Fruit fly (Drosophila melanogaster) whole organism, embryonic: ENCODE measurements around the gene CG8300.

ENCODE experiments used
- CG10267 ChIP-seq: fragments of 200-800 bp; sonication (Bioruptor generic); optimal IDR thresholded peaks from 2 replicates; lab custom pipeline; 2018; ENCODE audit warnings: missing biosample characterization, mild to moderate bottlenecking, missing genetic modification characterization, moderate library complexity
- CG10366 ChIP-seq: fragments of 200-800 bp; sonication (Bioruptor generic); IDR thresholded peaks from 2 replicates; pipeline ENCODE4 v1.3.6; 2022; ENCODE audit warnings: missing biosample characterization, missing genetic modification characterization
- CG10565 ChIP-seq: fragments of 200-800 bp; sonication (Bioruptor generic); optimal IDR thresholded peaks from 3 replicates; lab custom pipeline; 2016; ENCODE audit warnings: missing biosample characterization, mild to moderate bottlenecking, missing genetic modification characterization
- CG10979 ChIP-seq: fragments of 200-800 bp; sonication (Bioruptor generic); optimal IDR thresholded peaks from 2 replicates; lab custom pipeline; 2018; ENCODE audit warnings: missing biosample characterization, mild to moderate bottlenecking, missing genetic modification characterization, moderate library complexity
- CG11456 ChIP-seq: fragments of 200-800 bp; sonication (Bioruptor generic); IDR thresholded peaks from 3 replicates; pipeline ENCODE4 v1.3.6; 2022; ENCODE audit warnings: missing biosample characterization, missing genetic modification characterization
- CG11504 ChIP-seq: fragments of 200-800 bp; sonication (Bioruptor generic); optimal IDR thresholded peaks from 3 replicates; lab custom pipeline; 2019; ENCODE audit warnings: missing biosample characterization, mild to moderate bottlenecking, missing genetic modification characterization, moderate library complexity
- CG12236 ChIP-seq: fragments of 200-800 bp; sonication (Bioruptor generic); optimal IDR thresholded peaks from 2 replicates; lab custom pipeline; 2016; ENCODE audit warnings: missing biosample characterization, missing genetic modification characterization
- CG15073 ChIP-seq: fragments of 200-800 bp; sonication (Bioruptor generic); optimal IDR thresholded peaks from 2 replicates; lab custom pipeline; 2016; ENCODE audit warnings: missing biosample characterization, missing genetic modification characterization
- CG15601 ChIP-seq: fragments of 200-800 bp; sonication (Bioruptor generic); optimal IDR thresholded peaks from 3 replicates; lab custom pipeline; 2019; ENCODE audit warnings: missing biosample characterization, mild to moderate bottlenecking, missing genetic modification characterization, moderate library complexity
- CG1602 ChIP-seq: fragments of 200-800 bp; sonication (Bioruptor generic); optimal IDR thresholded peaks from 3 replicates; lab custom pipeline; 2016; ENCODE audit warnings: missing biosample characterization, missing genetic modification characterization
- CG17568 ChIP-seq: fragments of 200-800 bp; sonication (Bioruptor generic); optimal IDR thresholded peaks from 2 replicates; lab custom pipeline; 2018; ENCODE audit warnings: missing biosample characterization, mild to moderate bottlenecking, missing genetic modification characterization, moderate library complexity
- CG30403 ChIP-seq: fragments of 200-800 bp; sonication (Bioruptor generic); optimal IDR thresholded peaks from 3 replicates; lab custom pipeline; 2016; ENCODE audit warnings: missing biosample characterization, missing genetic modification characterization
- CG34224 ChIP-seq: fragments of 200-800 bp; sonication (Bioruptor generic); IDR thresholded peaks from 3 replicates; pipeline ENCODE4 v1.3.6; 2022; ENCODE audit warnings: missing biosample characterization, missing genetic modification characterization; ENCODE audit not compliant: partially characterized antibody
- CG3726 ChIP-seq: fragments of 200-800 bp; sonication (Bioruptor generic); IDR thresholded peaks from 3 replicates; pipeline ENCODE4, ENCODE4 v1.3.6; 2022; ENCODE audit warnings: missing biosample characterization, missing genetic modification characterization
- CG8765 ChIP-seq: fragments of 200-800 bp; sonication (Bioruptor generic); IDR thresholded peaks from 2 replicates; pipeline ENCODE4 v1.3.6; 2022; ENCODE audit warnings: missing biosample characterization, missing genetic modification characterization
- CG9797 ChIP-seq: fragments of 200-800 bp; sonication (Bioruptor generic); optimal IDR thresholded peaks from 3 replicates; lab custom pipeline; 2018; ENCODE audit warnings: missing biosample characterization, mild to moderate bottlenecking, missing genetic modification characterization
- Dref ChIP-seq: fragments of 200-800 bp; sonication (Bioruptor generic); IDR thresholded peaks from 2 replicates; pipeline ENCODE4 v1.3.6; 2022; ENCODE audit warnings: missing biosample characterization, missing genetic modification characterization
- Hand ChIP-seq: fragments of 200-800 bp; sonication (Bioruptor generic); optimal IDR thresholded peaks from 2 replicates; lab custom pipeline; 2017; ENCODE audit warnings: mild to moderate bottlenecking, missing biosample characterization, missing genetic modification reagents, missing genetic modification characterization
- Nf-YA ChIP-seq: fragments of 200-800 bp; sonication (Bioruptor generic); IDR thresholded peaks from 2 replicates; pipeline ENCODE4 v1.3.6; 2022; ENCODE audit warnings: missing biosample characterization, missing genetic modification characterization
- Ravus ChIP-seq: fragments of 200-800 bp; sonication (Bioruptor generic); IDR thresholded peaks from 2 replicates; pipeline ENCODE4 v1.3.6; 2022; ENCODE audit warnings: missing biosample characterization, missing genetic modification characterization
- Rfx ChIP-seq: fragments of 200-800 bp; sonication (Bioruptor generic); IDR thresholded peaks from 2 replicates; pipeline ENCODE4 v1.3.6; 2022; ENCODE audit warnings: missing biosample characterization, missing genetic modification characterization
- Stat92E ChIP-seq, 3 experiments: fragments of >200 bp in 2 of 3; fragments of 200-800 bp in 1 of 3; sonication (Bioruptor generic) in 1 of 3; optimal IDR thresholded peaks; 2 replicates each; lab custom pipeline; 2017 to 2019; ENCODE audit warnings: missing biosample characterization in 3 of 3, missing genetic modification characterization in 3 of 3, mild to moderate bottlenecking in 1 of 3, moderate library complexity in 1 of 3
- Taf1 ChIP-seq: fragments of 200-800 bp; sonication (Bioruptor generic); IDR thresholded peaks from 2 replicates; pipeline ENCODE4 v1.3.6; 2022; ENCODE audit warnings: missing biosample characterization, missing genetic modification characterization
- aop ChIP-seq: fragments of 200-800 bp; sonication (Bioruptor generic); IDR thresholded peaks from 2 replicates; pipeline ENCODE4 v1.3.6; 2022; ENCODE audit warnings: missing biosample characterization, missing genetic modification characterization
- bcd ChIP-seq: fragments of 200-800 bp; sonication (Bioruptor generic); optimal IDR thresholded peaks from 2 replicates; lab custom pipeline; 2017; ENCODE audit warnings: missing biosample characterization, mild to moderate bottlenecking, missing genetic modification characterization
- bowl ChIP-seq: fragments of 200-800 bp; sonication (Bioruptor generic); IDR thresholded peaks from 2 replicates; pipeline ENCODE4 v1.3.6; 2022; ENCODE audit warnings: missing biosample characterization, missing genetic modification characterization
- caup ChIP-seq: fragments of 200-800 bp; sonication (Bioruptor generic); optimal IDR thresholded peaks from 3 replicates; lab custom pipeline; 2017; ENCODE audit warnings: missing biosample characterization, mild to moderate bottlenecking, missing genetic modification characterization, moderate library complexity; ENCODE audit not compliant: severe bottlenecking
- cg ChIP-seq: fragments of 200-800 bp; sonication (Bioruptor generic); optimal IDR thresholded peaks from 3 replicates; lab custom pipeline; 2019; ENCODE audit warnings: missing biosample characterization, mild to moderate bottlenecking, missing genetic modification characterization, moderate library complexity
- chif ChIP-seq, 2 experiments: fragments of 200-800 bp; sonication (Bioruptor generic); optimal IDR thresholded peaks; 3 replicates each; lab custom pipeline; 2016; ENCODE audit warnings: missing biosample characterization in 2 of 2, missing genetic modification characterization in 2 of 2
- chn ChIP-seq: fragments of 200-800 bp; sonication (Bioruptor generic); optimal IDR thresholded peaks from 2 replicates; lab custom pipeline; 2016; ENCODE audit warnings: missing biosample characterization, missing genetic modification characterization
- corto ChIP-seq: fragments of 200-800 bp; sonication (Bioruptor generic); optimal IDR thresholded peaks from 2 replicates; lab custom pipeline; 2016; ENCODE audit warnings: missing biosample characterization, mild to moderate bottlenecking, missing genetic modification characterization, moderate library complexity
- dmrt99B ChIP-seq: fragments of 200-800 bp; sonication (Bioruptor generic); optimal IDR thresholded peaks from 2 replicates; lab custom pipeline; 2018; ENCODE audit warnings: missing biosample characterization, mild to moderate bottlenecking, missing genetic modification characterization, moderate library complexity
- ems ChIP-seq: fragments of 200-800 bp; sonication (Bioruptor generic); optimal IDR thresholded peaks from 3 replicates; lab custom pipeline; 2016; ENCODE audit warnings: missing biosample characterization, missing genetic modification characterization
- esg ChIP-seq: fragments of 200-800 bp; sonication (Bioruptor generic); conservative IDR thresholded peaks from 2 replicates; pipeline ENCODE4 v1.3.6; 2022; ENCODE audit warnings: missing biosample characterization, missing genetic modification characterization
- gce ChIP-seq: fragments of 200-800 bp; sonication (Bioruptor generic); IDR thresholded peaks from 3 replicates; pipeline ENCODE4 v1.3.6; 2022; ENCODE audit warnings: missing biosample characterization, missing genetic modification characterization
- hbn ChIP-seq: fragments of 200-800 bp; sonication (Bioruptor generic); IDR thresholded peaks from 2 replicates; pipeline ENCODE4 v1.3.6; 2022; ENCODE audit warnings: missing biosample characterization, missing genetic modification characterization; ENCODE audit not compliant: partially characterized antibody
- insv ChIP-seq, 2 experiments: fragments of 200-800 bp; sonication (Bioruptor generic); optimal IDR thresholded peaks; 3 replicates each; lab custom pipeline; 2016 to 2018; ENCODE audit warnings: missing biosample characterization in 2 of 2, missing genetic modification characterization in 2 of 2
- klu ChIP-seq: fragments of 200-800 bp; sonication (Bioruptor generic); IDR thresholded peaks from 2 replicates; pipeline ENCODE4 v1.3.6; 2022; ENCODE audit warnings: missing biosample characterization, missing genetic modification characterization
- luna ChIP-seq: fragments of 200-800 bp; sonication (Bioruptor generic); optimal IDR thresholded peaks from 2 replicates; lab custom pipeline; 2016; ENCODE audit warnings: missing biosample characterization, missing genetic modification characterization
- peb ChIP-seq: fragments of 200-800 bp; sonication (Bioruptor generic); IDR thresholded peaks from 2 replicates; pipeline ENCODE4 v1.3.6; 2022; ENCODE audit warnings: missing biosample characterization, missing genetic modification characterization
- pfk ChIP-seq: fragments of 200-800 bp; sonication (Bioruptor generic); optimal IDR thresholded peaks from 2 replicates; lab custom pipeline; 2018; ENCODE audit warnings: missing biosample characterization, mild to moderate bottlenecking, missing genetic modification characterization, moderate library complexity
- pita ChIP-seq: fragments of 200-800 bp; sonication (Bioruptor generic); optimal IDR thresholded peaks from 2 replicates; lab custom pipeline; 2017; ENCODE audit warnings: missing biosample characterization, mild to moderate bottlenecking, missing genetic modification characterization
- sens ChIP-seq: fragments of 200-800 bp; sonication (Bioruptor generic); peaks from one replicate; lab custom pipeline; 2016; ENCODE audit warnings: missing biosample characterization, missing genetic modification characterization
- sim ChIP-seq: fragments of 200-800 bp; sonication (Bioruptor generic); IDR thresholded peaks from 2 replicates; pipeline ENCODE4 v1.3.6; 2022; ENCODE audit warnings: missing biosample characterization, missing genetic modification characterization
- slbo ChIP-seq: fragments of 200-800 bp; sonication (Bioruptor generic); IDR thresholded peaks from 2 replicates; pipeline ENCODE4 v1.3.6; 2022; ENCODE audit warnings: missing biosample characterization, missing genetic modification characterization
- sug ChIP-seq: fragments of 200-800 bp; optimal IDR thresholded peaks from 2 replicates; lab custom pipeline; 2019; ENCODE audit warnings: missing biosample characterization, mild to moderate bottlenecking, missing genetic modification characterization, moderate library complexity
- tap ChIP-seq: fragments of 200-800 bp; optimal IDR thresholded peaks from 3 replicates; lab custom pipeline; 2019; ENCODE audit warnings: missing biosample characterization, mild to moderate bottlenecking, missing genetic modification characterization, moderate library complexity
- tx ChIP-seq: fragments of 200-800 bp; sonication (Bioruptor generic); optimal IDR thresholded peaks from 2 replicates; lab custom pipeline; 2016; ENCODE audit warnings: missing biosample characterization, missing genetic modification characterization
- vvl ChIP-seq: fragments of 200-800 bp; sonication (Bioruptor generic); IDR thresholded peaks from 2 replicates; pipeline ENCODE4 v1.3.6; 2022; ENCODE audit warnings: missing biosample characterization, missing genetic modification characterization
- wek ChIP-seq: fragments of 200-800 bp; sonication (Bioruptor generic); optimal IDR thresholded peaks from 3 replicates; lab custom pipeline; 2018; ENCODE audit warnings: missing biosample characterization, mild to moderate bottlenecking, missing genetic modification characterization, moderate library complexity
- zen ChIP-seq: fragments of 200-800 bp; sonication (Bioruptor generic); optimal IDR thresholded peaks from 3 replicates; lab custom pipeline; 2018; ENCODE audit warnings: missing biosample characterization, mild to moderate bottlenecking, missing genetic modification characterization, moderate library complexity

The CG8300 gene

DNA sequence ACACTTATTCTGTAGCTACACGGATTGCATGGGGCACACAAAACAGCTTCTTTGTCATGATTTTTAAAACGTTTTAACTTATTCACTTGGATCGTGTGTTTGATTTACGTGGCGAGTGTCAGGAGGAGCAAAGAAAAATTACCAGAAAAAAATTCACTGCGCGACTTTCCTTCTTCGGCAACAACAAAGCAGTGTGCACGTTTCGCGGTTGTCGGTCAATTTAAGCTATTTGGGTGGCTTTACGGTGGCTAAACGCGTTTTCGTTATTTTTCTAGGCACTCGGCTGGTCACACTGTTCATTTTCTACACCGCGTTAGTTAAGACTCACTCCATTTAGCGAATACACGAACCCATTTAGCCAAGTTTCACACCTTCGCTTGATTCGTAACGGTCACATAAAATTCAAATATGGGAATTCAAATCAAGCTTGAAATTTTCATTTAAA is 6.8 kb upstream of the CG8300 start, which contains the start of gene Sxl (continued):
- TF ChIP-seq gce (GFP tag; lab: Robert Waterston, UW) (no peak), sens (GFP tag; lab: Kevin White, UChicago) (peak; percentile 85), caup (peak; percentile 30), CG9797 (peak; percentile 99), sug (peak; percentile 23), chif (GFP tag; optimal IDR thresholded peaks at IDR 0.05; lab: Kevin White, UChicago) (peak in 1 of 2 experiments; percentile 4), peb (GFP tag; lab: Robert Waterston, UW) (no peak), CG12236 (no peak), CG1602 (GFP tag; lab: Kevin White, UChicago) (no peak), pfk (GFP tag; lab: Kevin White, UChicago) (peak; percentile 19), vvl (peak; percentile 50), CG8765 (GFP tag; lab: Robert Waterston, UW) (no peak), klu (GFP tag; lab: Robert Waterston, UW) (no peak), tx (GFP tag; lab: Kevin White, UChicago) (no peak), Ravus (GFP tag; lab: Robert Waterston, UW) (no peak), Taf1 (no peak), esg (GFP tag; lab: Robert Waterston, UW) (no peak), CG17568 (GFP tag; lab: Kevin White, UChicago) (peak; percentile 36), CG15601 (tag; lab: Kevin White, UChicago) (peak; percentile 50), luna (GFP tag; lab: Kevin White, UChicago) (no peak), dmrt99B (peak; percentile 19), CG10267 (peak; percentile 73), CG3726 (GFP tag; lab: Robert Waterston, UW) (no peak), slbo (GFP tag; lab: Robert Waterston, UW) (no peak; the same call in 1 of the 2 replicates), sim (GFP tag; lab: Robert Waterston, UW) (no peak), CG11456 (GFP tag; lab: Robert Waterston, UW) (0 out of 3 replicates have a peak, but pooled peaks have one; percentile 46), tap (tag; lab: Kevin White, UChicago) (no peak), Stat92E (GFP tag; optimal IDR thresholded peaks at IDR 0.05; lab: Kevin White, UChicago) (peak in 1 of 3 experiments; percentile 44), insv (GFP tag; optimal IDR thresholded peaks at IDR 0.05; lab: Kevin White, UChicago) (peak in 1 of 2 experiments; percentile 57), Hand (no peak), CG15073 (GFP tag; lab: Kevin White, UChicago) (no peak), bcd (peak; percentile 5), CG10366 (no peak), zen (tag; lab: Kevin White, UChicago) (peak; percentile 35), hbn (GFP tag; lab: Robert Waterston, UW) (peak; percentile 21; the same call in 1 of the 2 replicates), pita (GFP tag; lab: Kevin White, UChicago) (peak; percentile 96), ems (GFP tag; lab: Kevin White, UChicago) (no peak), bowl (no peak), wek (GFP tag; lab: Kevin White, UChicago) (peak; percentile 57), Rfx (GFP tag; lab: Robert Waterston, UW) (peak; percentile 28; the same call in 1 of the 2 replicates), CG34224 (GFP tag; lab: Robert Waterston, UW) (peak; percentile 34; the same call in 1 of the 3 replicates), corto (no peak), CG11504 (tag; lab: Kevin White, UChicago) (peak; percentile 39), CG30403 (GFP tag; lab: Kevin White, UChicago) (no peak), CG10979 (tag; lab: Kevin White, UChicago) (no peak), Nf-YA (GFP tag; lab: Robert Waterston, UW) (no peak), aop (no peak), Dref (GFP tag; lab: Robert Waterston, UW) (peak; percentile 46; the same call in 1 of the 2 replicates), cg (GFP tag; lab: Kevin White, UChicago) (peak; percentile 76), CG10565 (GFP tag; lab: Kevin White, UChicago) (no peak), chn (GFP tag; lab: Kevin White, UChicago) (no peak)
